Worm (Caenorhabditis elegans): ENCODE data around the gene C25H3.15.

The C25H3.15 gene

ce11 chrII:5688959-5689358, 23.8 kb downstream of the C25H3.15 start, which contains the start of gene C25H3.11:
C25H3.11 (minus strand) TSS chrII:5689040.
- TF ChIP-seq bed-3 (GFP tag; optimal IDR thresholded peaks at IDR 0.05) (no peak), mep-1 (tag; optimal IDR thresholded peaks at IDR 0.05) (peak; percentile 6), ceh-39 (tag; optimal IDR thresholded peaks at IDR 0.05) (no peak), mab-5 (tag; optimal IDR thresholded peaks at IDR 0.05) (no peak), nhr-76 (tag; optimal IDR thresholded peaks at IDR 0.05) (no peak), lin-32 (GFP tag; optimal IDR thresholded peaks at IDR 0.05) (no peak), nhr-2 (tag; optimal IDR thresholded peaks at IDR 0.05) (peak; percentile 12), ztf-11 (tag; optimal IDR thresholded peaks at IDR 0.05) (no peak), hlh-1 (tag; optimal IDR thresholded peaks at IDR 0.05) (no peak), zip-8 (tag; optimal IDR thresholded peaks at IDR 0.05) (no peak), M03D4.4 (tag; optimal IDR thresholded peaks at IDR 0.05) (peak; percentile 8), elt-3 (tag; optimal IDR thresholded peaks at IDR 0.05) (no peak), elt-1 (tag; optimal IDR thresholded peaks at IDR 0.05; ENCODE audit: borderline replicate concordance, insufficient read depth) (no peak), nhr-237 (tag; optimal IDR thresholded peaks at IDR 0.05) (no peak), mls-2 (tag; optimal IDR thresholded peaks at IDR 0.05) (no peak)

DNA sequence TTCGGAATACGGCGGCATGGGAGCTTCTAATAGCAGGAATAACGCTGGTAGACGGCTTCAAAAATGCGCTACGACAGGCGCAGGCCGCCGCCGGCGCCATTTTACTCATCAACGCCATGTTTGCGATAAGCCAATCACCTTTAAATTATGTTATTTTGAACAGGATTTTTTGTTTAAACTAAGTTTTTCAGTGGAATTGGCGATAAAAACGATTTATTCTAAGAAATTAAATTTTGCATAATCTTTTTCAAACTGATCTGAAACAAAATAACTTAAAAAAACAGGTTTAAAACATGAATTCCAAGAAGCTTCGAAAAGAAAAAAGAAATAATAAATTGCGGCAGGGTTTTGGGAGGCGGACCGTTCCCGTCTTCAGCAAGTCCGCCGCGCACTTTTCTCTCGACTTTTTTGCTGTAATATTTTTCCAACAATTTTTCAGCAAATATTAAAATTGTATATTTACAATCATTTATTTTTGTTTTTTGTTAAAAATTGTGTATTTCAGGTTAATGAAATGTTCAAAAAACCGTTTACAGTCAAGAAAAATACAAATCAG, 26.2 kb downstream of the C25H3.15 start, which contains the start of the genes ndub-5 and eif-2D:
ndub-5 (minus strand) TSS at position 138 of the 556 bp plus-strand sequence.
eif-2D (plus strand) TSS at position 506 of the 556 bp plus-strand sequence.
- no peak for TF ChIP-seq nhr-28 (tag; optimal IDR thresholded peaks at IDR 0.05)
- peak; percentile 37 for TF ChIP-seq mep-1 (tag; optimal IDR thresholded peaks at IDR 0.05)
- TF ChIP-seq lsy-2 (tag; optimal IDR thresholded peaks at IDR 0.05), result peak; percentile 2
- no peak for TF ChIP-seq ceh-39 (tag; optimal IDR thresholded peaks at IDR 0.05)
- TF ChIP-seq lin-13 (tag; optimal IDR thresholded peaks at IDR 0.05), result no peak

ce11 chrII:5693893-5694292, 28.8 kb downstream of the C25H3.15 start, which contains the start of gene C25H3.3:
C25H3.3 (plus strand) TSS chrII:5694193.
- TF ChIP-seq ceh-43 (GFP tag; optimal IDR thresholded peaks at IDR 0.05), result no peak
- no peak for TF ChIP-seq lin-32 (GFP tag; optimal IDR thresholded peaks at IDR 0.05)
- no peak for TF ChIP-seq cnd-1 (tag; optimal IDR thresholded peaks at IDR 0.05)

- TF ChIP-seq nhr-237 (tag; optimal IDR thresholded peaks at IDR 0.05) (no peak), pha-4 (tag; optimal IDR thresholded peaks at IDR 0.05) (no peak), elt-3 (tag; optimal IDR thresholded peaks at IDR 0.05) (no peak), flh-1 (GFP tag; optimal IDR thresholded peaks at IDR 0.05) (no peak), unc-62 (GFP tag; optimal IDR thresholded peaks at IDR 0.05) (no peak), unc-39 (tag; optimal IDR thresholded peaks at IDR 0.05) (no peak), nhr-28 (tag; optimal IDR thresholded peaks at IDR 0.05) (no peak), elt-1 (tag; optimal IDR thresholded peaks at IDR 0.05; ENCODE audit: borderline replicate concordance, insufficient read depth) (no peak), sptf-1 (tag; optimal IDR thresholded peaks at IDR 0.05) (no peak), ztf-11 (tag; optimal IDR thresholded peaks at IDR 0.05) (no peak), mls-2 (tag; optimal IDR thresholded peaks at IDR 0.05) (no peak), drap-1 (GFP tag; optimal IDR thresholded peaks at IDR 0.05) (no peak), zip-8 (tag; optimal IDR thresholded peaks at IDR 0.05) (no peak), unc-120 (tag; optimal IDR thresholded peaks at IDR 0.05; ENCODE audit: poor library complexity, severe bottlenecking) (no peak), hlh-1 (tag; optimal IDR thresholded peaks at IDR 0.05) (no peak), nhr-76 (tag; optimal IDR thresholded peaks at IDR 0.05) (no peak), cnd-1 (tag; optimal IDR thresholded peaks at IDR 0.05) (no peak)
Measured at ce11 chrII:5694798-5695197, 29.7 kb downstream of the C25H3.15 start, which contains the start of gene C25H3.14. C25H3.14 (plus strand) TSS chrII:5695098.

- TF ChIP-seq tbx-8 (GFP tag; optimal IDR thresholded peaks at IDR 0.05), result no peak
- no peak for TF ChIP-seq ces-1 (GFP tag; optimal IDR thresholded peaks at IDR 0.05)
- TF ChIP-seq lin-13 (tag; optimal IDR thresholded peaks at IDR 0.05), result no peak
- TF ChIP-seq sem-2 (GFP tag; optimal IDR thresholded peaks at IDR 0.05), result no peak
- TF ChIP-seq drap-1 (GFP tag; optimal IDR thresholded peaks at IDR 0.05), result no peak
- no peak for TF ChIP-seq cnd-1 (tag; optimal IDR thresholded peaks at IDR 0.05)
- no peak for TF ChIP-seq zip-8 (tag; optimal IDR thresholded peaks at IDR 0.05)
- TF ChIP-seq M03D4.4 (tag; optimal IDR thresholded peaks at IDR 0.05), result no peak
- no peak for TF ChIP-seq ztf-11 (tag; optimal IDR thresholded peaks at IDR 0.05)
- no peak for TF ChIP-seq unc-62 (GFP tag; optimal IDR thresholded peaks at IDR 0.05)
- TF ChIP-seq hlh-1 (tag; optimal IDR thresholded peaks at IDR 0.05), result no peak
- no peak for TF ChIP-seq mls-2 (tag; optimal IDR thresholded peaks at IDR 0.05)
- no peak for TF ChIP-seq ham-2 (GFP tag; optimal IDR thresholded peaks at IDR 0.05)
- no peak for TF ChIP-seq flh-1 (GFP tag; optimal IDR thresholded peaks at IDR 0.05)
- no peak for TF ChIP-seq nhr-76 (tag; optimal IDR thresholded peaks at IDR 0.05)
- TF ChIP-seq sptf-1 (tag; optimal IDR thresholded peaks at IDR 0.05), result no peak
- no peak for TF ChIP-seq ceh-39 (tag; optimal IDR thresholded peaks at IDR 0.05)
- no peak for TF ChIP-seq elt-3 (tag; optimal IDR thresholded peaks at IDR 0.05)
- no peak for TF ChIP-seq blmp-1 (tag; optimal IDR thresholded peaks at IDR 0.05)
- TF ChIP-seq nhr-2 (tag; optimal IDR thresholded peaks at IDR 0.05), result no peak
Measured at ce11 chrII:5696218-5696617, 31.1 kb downstream of the C25H3.15 start.
